Fruit fly (Drosophila melanogaster): ENCODE measurements around the gene GstD1.

The GstD1 gene

DNA sequence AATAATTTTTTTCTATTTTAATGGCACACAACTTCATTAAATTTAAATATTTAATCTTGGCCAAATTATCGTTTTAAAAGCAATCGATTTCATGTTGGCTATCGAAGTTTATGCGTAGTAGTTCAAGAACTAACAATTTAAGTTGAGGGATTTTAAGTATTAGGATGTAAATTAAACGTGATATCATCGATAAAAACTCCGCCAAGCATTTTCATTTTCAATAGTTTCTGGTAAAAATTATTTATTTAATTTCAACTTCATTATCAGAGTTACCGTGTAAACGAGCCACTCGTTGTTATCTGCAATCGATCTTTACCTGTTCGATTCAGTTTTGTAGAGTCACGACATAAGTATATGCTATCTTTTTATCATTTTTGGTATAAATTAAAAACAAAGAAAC lies 33.9 kb upstream of the GstD1 start (continued):
- TF ChIP-seq D19B (GFP tag; optimal IDR thresholded peaks at IDR 0.05), result peak; percentile 95
- peak; percentile 95 for TF ChIP-seq E2f1 (GFP tag; IDR thresholded peaks at IDR 0.05)
- TF ChIP-seq YL-1 (GFP tag; optimal IDR thresholded peaks at IDR 0.05), result peak; percentile 91
- TF ChIP-seq CG32772 (GFP tag; IDR thresholded peaks at IDR 0.05), result peak; percentile 88
- TF ChIP-seq CG18011 (GFP tag; optimal IDR thresholded peaks at IDR 0.05), result peak; percentile 84
- no peak for TF ChIP-seq h (optimal IDR thresholded peaks at IDR 0.05)
- peak; percentile 79 for TF ChIP-seq CG17612 (GFP tag; IDR thresholded peaks at IDR 0.05)
- TF ChIP-seq CG9727 (GFP tag; optimal IDR thresholded peaks at IDR 0.05), result peak; percentile 98
- TF ChIP-seq zen (tag; optimal IDR thresholded peaks at IDR 0.05), result peak; percentile 100
- TF ChIP-seq CG6175 (GFP tag; IDR thresholded peaks at IDR 0.05), result peak; percentile 75; the same call in 2 of the 3 replicates
- TF ChIP-seq croc (GFP tag; conservative IDR thresholded peaks at IDR 0.05), result peak; percentile 91
- TF ChIP-seq CG4424 (GFP tag; optimal IDR thresholded peaks at IDR 0.05), result peak; percentile 99
- TF ChIP-seq so (GFP tag; IDR thresholded peaks at IDR 0.05), result peak; percentile 98
- TF ChIP-seq CG9609 (GFP tag; optimal IDR thresholded peaks at IDR 0.05), result peak; percentile 91
- no peak for TF ChIP-seq Hr39 (optimal IDR thresholded peaks at IDR 0.05)
- peak; percentile 85 for TF ChIP-seq da (GFP tag; optimal IDR thresholded peaks at IDR 0.05)
- peak; percentile 84 for TF ChIP-seq CG11093 (GFP tag; IDR thresholded peaks at IDR 0.05)
- peak; percentile 97 for TF ChIP-seq dysf (GFP tag; IDR thresholded peaks at IDR 0.05)
- no peak for TF ChIP-seq lov (optimal IDR thresholded peaks at IDR 0.05)
- TF ChIP-seq lov (GFP tag; IDR thresholded peaks at IDR 0.05), result peak; percentile 98
- TF ChIP-seq Hr51 (GFP tag; optimal IDR thresholded peaks at IDR 0.05), result peak; percentile 92 to 99
- no peak for TF ChIP-seq Trl (optimal IDR thresholded peaks at IDR 0.05)
- peak; percentile 95 for TF ChIP-seq Trl (GFP tag; optimal IDR thresholded peaks at IDR 0.05)
- TF ChIP-seq MESR4 (GFP tag; optimal IDR thresholded peaks at IDR 0.05), result peak; percentile 73
- peak; percentile 99 for TF ChIP-seq vvl (GFP tag; IDR thresholded peaks at IDR 0.05)
- TF ChIP-seq danr (GFP tag; IDR thresholded peaks at IDR 0.05), result peak; percentile 87; the same call in 1 of the 2 replicates
- peak; percentile 97 for TF ChIP-seq Fer2 (tag; optimal IDR thresholded peaks at IDR 0.05)
- TF ChIP-seq hkb (optimal IDR thresholded peaks at IDR 0.05), result no peak
- TF ChIP-seq hkb (GFP tag; IDR thresholded peaks at IDR 0.05), result peak; percentile 99
- TF ChIP-seq nmo (GFP tag; optimal IDR thresholded peaks at IDR 0.05), result peak; percentile 99
- peak in 1 of 2 experiments; percentile 98 for TF ChIP-seq Eip74EF (GFP tag; optimal IDR thresholded peaks at IDR 0.05)
- TF ChIP-seq gsb (GFP tag; IDR thresholded peaks at IDR 0.05), result peak; percentile 92
- TF ChIP-seq CG31224 (GFP tag; IDR thresholded peaks at IDR 0.05), result peak; percentile 90
- peak; percentile 98 for TF ChIP-seq CG17912 (GFP tag; optimal IDR thresholded peaks at IDR 0.05)
- peak; percentile 98 for TF ChIP-seq CG17328 (GFP tag; IDR thresholded peaks at IDR 0.05)
- TF ChIP-seq CG12391 (tag; optimal IDR thresholded peaks at IDR 0.05), result peak; percentile 99
- TF ChIP-seq CG31388 (GFP tag; optimal IDR thresholded peaks at IDR 0.05), result peak; percentile 97
- TF ChIP-seq ro (GFP tag; IDR thresholded peaks at IDR 0.05), result peak; percentile 63
- peak; percentile 94 for TF ChIP-seq maf-S (GFP tag; optimal IDR thresholded peaks at IDR 0.05)
- peak; percentile 94 for TF ChIP-seq CG5245 (GFP tag; optimal IDR thresholded peaks at IDR 0.05)
- TF ChIP-seq trem (tag; optimal IDR thresholded peaks at IDR 0.05), result peak; percentile 98
- TF ChIP-seq Dp (GFP tag; optimal IDR thresholded peaks at IDR 0.05), result peak; percentile 47
- TF ChIP-seq CG10209 (GFP tag; optimal IDR thresholded peaks at IDR 0.05), result peak; percentile 97
- peak; percentile 91 for TF ChIP-seq Deaf1 (tag; optimal IDR thresholded peaks at IDR 0.05)
- TF ChIP-seq CG7963 (GFP tag; IDR thresholded peaks at IDR 0.05; ENCODE audit: partially characterized antibody), result no peak
- TF ChIP-seq CG17186 (GFP tag; optimal IDR thresholded peaks at IDR 0.05), result peak; percentile 97
- TF ChIP-seq CG8924 (tag; optimal IDR thresholded peaks at IDR 0.05), result peak; percentile 99
- peak; percentile 96 for TF ChIP-seq Atf6 (GFP tag; IDR thresholded peaks at IDR 0.05)
- TF ChIP-seq CG7786 (GFP tag; optimal IDR thresholded peaks at IDR 0.05), result peak; percentile 89
- TF ChIP-seq CG30020 (tag; optimal IDR thresholded peaks at IDR 0.05), result peak; percentile 90
- peak; percentile 90 for TF ChIP-seq CG3838 (GFP tag; optimal IDR thresholded peaks at IDR 0.05)
- peak; percentile 97 for TF ChIP-seq twi (tag; optimal IDR thresholded peaks at IDR 0.05)
- TF ChIP-seq CG10959 (GFP tag; IDR thresholded peaks at IDR 0.05), result peak; percentile 96
